Worm (Caenorhabditis elegans) whole organism, midembryonic: Measurements from ENCODE around the gene mes-1.

Experiments
- T22C8.4 ChIP-seq: fragments of 200-800 bp; sonication (Bioruptor generic); IDR thresholded peaks from 2 replicates; pipeline ENCODE4 v1.3.6; 2022; ENCODE audit warnings: missing genetic modification characterization, missing compliant biosample characterization
- cog-1 ChIP-seq: sonication (generic microtip); optimal IDR thresholded peaks from 2 replicates; lab custom pipeline; 2016; ENCODE audit warnings: missing genetic modification characterization, missing compliant biosample characterization
- flt-1 ChIP-seq: fragments of 200-800 bp; sonication (Bioruptor generic); IDR thresholded peaks from 2 replicates; pipeline ENCODE4 v1.3.6; 2022; ENCODE audit warnings: missing genetic modification characterization, missing compliant biosample characterization
- klf-2 ChIP-seq: fragments of 200-800 bp; sonication (Bioruptor generic); conservative IDR thresholded peaks from 2 replicates; pipeline ENCODE4 v1.3.6; 2022; ENCODE audit warnings: missing genetic modification reagents, missing genetic modification characterization, missing compliant biosample characterization
- med-1 ChIP-seq: sonication (generic microtip); optimal IDR thresholded peaks from 2 replicates; lab custom pipeline; 2017; ENCODE audit warnings: missing genetic modification characterization, mild to moderate bottlenecking, missing compliant biosample characterization, antibody characterized with exemption, missing genetic modification reagents; ENCODE audit not compliant: insufficient read depth
- ref-1 ChIP-seq: fragments of 200-800 bp; sonication (Bioruptor generic); conservative IDR thresholded peaks from 2 replicates; pipeline ENCODE4 v1.3.6; 2022; ENCODE audit warnings: missing genetic modification reagents, missing genetic modification characterization, missing compliant biosample characterization
- tab-1 ChIP-seq: fragments of 200-800 bp; sonication (Bioruptor generic); IDR thresholded peaks from 2 replicates; pipeline ENCODE4 v1.3.6; 2022; ENCODE audit warnings: missing genetic modification characterization, missing compliant biosample characterization
- ztf-23 ChIP-seq: fragments of 200-800 bp; sonication (Bioruptor generic); IDR thresholded peaks from 2 replicates; pipeline ENCODE4 v1.3.6; 2022; ENCODE audit warnings: missing genetic modification reagents, missing genetic modification characterization, missing compliant biosample characterization
- ztf-29 ChIP-seq: fragments of 200-800 bp; sonication (Bioruptor generic); IDR thresholded peaks from 2 replicates; pipeline ENCODE4 v1.3.6; 2022; ENCODE audit warnings: missing genetic modification reagents, missing genetic modification characterization, missing compliant biosample characterization

mes-1 gene

DNA sequence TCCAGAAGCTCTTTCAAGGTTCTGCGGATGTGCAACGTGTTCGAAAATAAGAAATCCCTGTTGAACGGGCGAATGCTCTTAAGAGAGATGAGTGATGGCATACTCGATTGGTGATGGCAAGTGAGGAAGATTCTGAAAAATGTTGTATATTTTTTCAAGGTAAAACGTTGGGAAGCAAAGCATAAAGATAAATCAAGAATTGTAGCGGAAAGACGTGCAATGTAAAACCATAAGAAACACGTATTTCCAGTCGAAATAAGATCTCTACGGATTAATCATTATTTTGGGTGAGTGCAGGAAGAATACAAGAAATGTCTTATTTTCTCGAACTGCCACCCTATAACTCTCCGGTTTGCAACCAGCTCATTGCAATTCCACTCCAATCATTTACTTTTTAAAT is 12.0 kb downstream of the mes-1 start, which contains the start of gene dot-1.2:
TSS of gene dot-1.2 (minus strand) at position 101 of the 400 bp plus-strand sequence.
- no peak for TF ChIP-seq T22C8.4
- TF ChIP-seq cog-1 (tag; lab: Kevin White, UChicago), result no peak
- no peak for TF ChIP-seq klf-2 (GFP tag; lab: Robert Waterston, UW)
- TF ChIP-seq med-1 (GFP tag; lab: Kevin White, UChicago), result no peak
- no peak for TF ChIP-seq ref-1 (GFP tag; lab: Robert Waterston, UW)
- no peak for TF ChIP-seq tab-1 (GFP tag; lab: Robert Waterston, UW)
- no peak for TF ChIP-seq ztf-29 (GFP tag; lab: Robert Waterston, UW)
- TF ChIP-seq flt-1 (GFP tag; lab: Robert Waterston, UW), result no peak
- no peak for TF ChIP-seq ztf-23 (GFP tag; lab: Robert Waterston, UW)

DNA sequence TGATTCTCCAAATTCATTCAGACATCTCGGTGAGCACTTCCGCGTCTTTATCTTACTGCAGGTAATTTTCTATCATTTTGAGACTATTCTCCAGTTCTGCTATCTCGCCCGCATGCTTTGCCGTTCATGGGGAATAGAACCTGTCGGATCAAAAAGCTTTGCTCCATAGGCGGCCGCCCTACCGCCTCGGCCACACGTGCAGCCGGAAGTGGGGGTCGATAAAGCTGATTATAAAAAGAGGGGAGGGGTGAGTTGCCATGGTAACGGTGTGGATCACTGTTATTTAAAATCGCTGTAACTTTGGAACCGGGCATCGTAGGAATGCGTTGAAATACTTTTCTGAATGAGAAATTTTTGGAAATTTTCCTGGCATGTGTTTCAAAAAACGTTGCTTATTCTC is 13.1 kb downstream of the mes-1 start:
- TF ChIP-seq klf-2 (GFP tag; lab: Robert Waterston, UW), result no peak
- no peak for TF ChIP-seq ref-1 (GFP tag; lab: Robert Waterston, UW)
- TF ChIP-seq flt-1 (GFP tag; lab: Robert Waterston, UW), result no peak
- no peak for TF ChIP-seq ztf-29 (GFP tag; lab: Robert Waterston, UW)
- TF ChIP-seq tab-1 (GFP tag; lab: Robert Waterston, UW), result no peak
- no peak for TF ChIP-seq med-1 (GFP tag; lab: Kevin White, UChicago)
- no peak for TF ChIP-seq cog-1 (tag; lab: Kevin White, UChicago)
- TF ChIP-seq T22C8.4, result no peak
- no peak for TF ChIP-seq ztf-23 (GFP tag; lab: Robert Waterston, UW)

DNA sequence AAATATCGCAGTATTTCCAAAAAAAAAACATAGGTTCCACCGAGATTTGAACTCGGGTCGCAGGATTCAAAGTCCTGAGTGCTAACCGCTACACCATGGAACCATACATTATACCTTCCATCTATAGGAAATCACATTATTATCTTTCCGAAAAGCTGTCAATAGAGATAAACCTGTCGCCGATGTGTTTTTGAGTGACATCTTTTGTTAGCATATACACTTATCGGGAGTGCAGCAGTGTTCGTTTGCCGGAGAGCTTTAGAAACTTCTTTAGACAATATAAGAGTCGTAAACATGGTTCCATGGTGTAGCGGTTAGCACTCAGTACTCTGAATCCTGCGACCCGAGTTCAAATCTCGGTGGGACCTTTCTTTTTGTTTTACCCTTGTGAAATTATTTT is 14.9 kb downstream of the mes-1 start:
- TF ChIP-seq flt-1 (GFP tag; lab: Robert Waterston, UW) (no peak), cog-1 (tag; lab: Kevin White, UChicago) (no peak), ref-1 (GFP tag; lab: Robert Waterston, UW) (no peak), tab-1 (GFP tag; lab: Robert Waterston, UW) (no peak), T22C8.4 (no peak), ztf-29 (GFP tag; lab: Robert Waterston, UW) (no peak)

DNA sequence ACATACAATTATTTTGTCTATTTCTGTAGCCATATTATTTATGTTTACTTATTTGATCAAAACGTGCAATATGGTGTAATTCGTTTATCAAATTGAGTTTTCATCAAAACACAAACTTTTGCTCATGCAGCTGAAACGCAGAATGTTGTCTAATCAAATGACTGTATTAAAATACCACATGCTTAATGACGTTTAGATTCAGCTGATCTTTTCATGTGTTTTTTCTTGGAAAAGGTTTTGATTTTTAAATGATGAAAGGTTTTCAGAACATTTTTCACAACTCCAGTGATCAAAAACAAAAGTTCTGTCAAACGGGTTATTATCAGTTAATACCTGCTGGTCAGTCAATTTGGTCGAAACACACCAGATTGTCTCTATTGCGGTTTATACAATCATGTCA is 18.0 kb downstream of the mes-1 start, which contains the start of gene Y62H9A.1:
TSS of gene Y62H9A.1 (plus strand) at position 282 of the 400 bp plus-strand sequence.
- TF ChIP-seq tab-1 (GFP tag; lab: Robert Waterston, UW), result no peak
- TF ChIP-seq med-1 (GFP tag; lab: Kevin White, UChicago), result no peak
- TF ChIP-seq ref-1 (GFP tag; lab: Robert Waterston, UW), result no peak
- TF ChIP-seq flt-1 (GFP tag; lab: Robert Waterston, UW), result no peak

DNA sequence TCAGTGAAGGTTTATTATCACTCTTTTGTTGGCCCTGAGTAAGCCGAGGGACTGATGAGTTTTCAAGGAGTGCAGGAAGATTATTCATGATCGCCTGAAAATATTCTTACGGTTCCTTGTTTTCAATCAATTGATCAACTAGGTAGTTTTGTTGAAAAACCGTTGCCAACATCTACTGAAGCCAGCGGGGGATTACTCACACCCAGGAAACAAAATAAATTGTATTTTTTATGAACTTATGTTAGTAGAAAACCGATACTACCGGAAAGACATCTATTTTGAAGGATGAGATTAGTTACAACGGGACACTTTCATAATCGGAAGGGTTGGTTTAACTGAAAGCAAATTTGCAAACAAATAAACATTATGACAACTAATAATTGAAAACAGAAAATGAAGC is 20.8 kb downstream of the mes-1 start, which contains the start of gene Y62H9A.2:
TSS of gene Y62H9A.2 (minus strand) at position 101 of the 400 bp plus-strand sequence.
- TF ChIP-seq T22C8.4 (no peak), ztf-29 (GFP tag; lab: Robert Waterston, UW) (no peak), klf-2 (GFP tag; lab: Robert Waterston, UW) (no peak), flt-1 (GFP tag; lab: Robert Waterston, UW) (no peak), cog-1 (tag; lab: Kevin White, UChicago) (no peak), ztf-23 (GFP tag; lab: Robert Waterston, UW) (no peak), ref-1 (GFP tag; lab: Robert Waterston, UW) (no peak), tab-1 (GFP tag; lab: Robert Waterston, UW) (no peak), med-1 (GFP tag; lab: Kevin White, UChicago) (no peak)

DNA sequence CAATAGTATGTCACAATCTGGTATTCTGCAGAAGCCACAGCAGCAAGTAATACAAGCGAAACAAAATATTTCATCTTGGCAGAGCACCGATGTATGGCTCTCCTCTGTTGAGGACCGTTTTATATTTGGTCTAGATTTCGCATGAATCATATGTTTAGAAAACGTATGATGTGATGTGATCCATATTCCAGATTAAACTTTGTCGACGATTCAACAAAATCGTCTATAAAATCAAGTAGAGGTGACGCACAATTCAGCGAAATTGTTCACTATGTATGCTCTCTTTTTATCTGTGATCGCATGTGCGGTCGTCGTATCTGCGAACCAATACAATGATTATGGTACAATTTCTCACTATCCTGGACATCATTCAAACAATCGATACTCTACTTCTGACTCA is 22.6 kb downstream of the mes-1 start, which contains the start of the genes Y62H9A.3 and Y62H9A.4:
TSS of gene Y62H9A.3 (minus strand) at position 101 of the 400 bp plus-strand sequence.
TSS of gene Y62H9A.4 (plus strand) at position 256 of the 400 bp plus-strand sequence.
- no peak for TF ChIP-seq tab-1 (GFP tag; lab: Robert Waterston, UW)
- TF ChIP-seq klf-2 (GFP tag; lab: Robert Waterston, UW), result no peak
- TF ChIP-seq T22C8.4, result no peak
- no peak for TF ChIP-seq med-1 (GFP tag; lab: Kevin White, UChicago)
- TF ChIP-seq ztf-23 (GFP tag; lab: Robert Waterston, UW), result no peak
- no peak for TF ChIP-seq flt-1 (GFP tag; lab: Robert Waterston, UW)

DNA sequence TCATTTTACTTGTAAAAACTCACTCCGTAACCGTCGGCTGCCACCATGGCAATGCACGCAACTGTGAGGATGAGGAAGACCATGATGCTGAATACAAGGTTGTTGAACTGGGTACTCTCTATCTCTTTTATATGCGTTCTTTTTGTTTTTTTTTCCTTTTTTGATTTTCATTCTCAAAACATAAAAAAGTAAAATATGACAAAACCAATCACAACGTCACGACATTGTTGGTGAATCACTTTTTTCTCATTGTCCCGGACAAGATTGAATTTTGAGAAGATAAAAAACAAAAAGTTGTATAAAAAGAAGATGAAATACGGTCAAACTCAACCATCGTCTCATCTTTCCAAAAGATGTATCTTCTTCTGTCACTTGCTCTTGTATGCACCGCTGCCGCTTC is 25.5 kb downstream of the mes-1 start, which contains the start of the genes Y62H9A.5 and ule-5:
TSS of gene Y62H9A.5 (minus strand) at position 101 of the 400 bp plus-strand sequence.
TSS of gene ule-5 (plus strand) at position 328 of the 400 bp plus-strand sequence.
- TF ChIP-seq tab-1 (GFP tag; lab: Robert Waterston, UW) (no peak), ztf-29 (GFP tag; lab: Robert Waterston, UW) (no peak), cog-1 (tag; lab: Kevin White, UChicago) (no peak), med-1 (GFP tag; lab: Kevin White, UChicago) (no peak), ref-1 (GFP tag; lab: Robert Waterston, UW) (no peak), flt-1 (GFP tag; lab: Robert Waterston, UW) (no peak), T22C8.4 (no peak), klf-2 (GFP tag; lab: Robert Waterston, UW) (no peak), ztf-23 (GFP tag; lab: Robert Waterston, UW) (no peak)

DNA sequence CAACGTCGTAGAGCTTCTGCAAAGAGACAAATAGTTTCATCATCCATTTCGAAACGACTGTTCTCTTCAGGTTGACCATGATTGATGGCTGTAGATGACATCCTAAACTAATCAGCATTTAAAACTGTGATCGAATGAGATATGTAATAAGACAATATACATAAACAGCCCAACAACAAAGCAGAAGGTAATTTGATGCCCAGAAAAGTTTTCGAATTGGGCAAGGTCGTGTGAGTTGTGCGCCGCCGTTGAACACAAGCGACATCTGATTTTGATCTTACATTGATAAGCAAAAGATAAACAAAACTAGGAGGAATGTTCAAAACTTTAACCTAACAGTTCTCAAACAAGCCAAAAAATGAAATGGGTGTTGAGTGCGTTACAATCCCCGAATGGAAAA is 28.3 kb downstream of the mes-1 start, which contains the start of gene Y62H9A.7:
TSS of gene Y62H9A.7 (minus strand) at position 101 of the 400 bp plus-strand sequence.
- TF ChIP-seq med-1 (GFP tag; lab: Kevin White, UChicago), result no peak
- TF ChIP-seq flt-1 (GFP tag; lab: Robert Waterston, UW), result no peak

DNA sequence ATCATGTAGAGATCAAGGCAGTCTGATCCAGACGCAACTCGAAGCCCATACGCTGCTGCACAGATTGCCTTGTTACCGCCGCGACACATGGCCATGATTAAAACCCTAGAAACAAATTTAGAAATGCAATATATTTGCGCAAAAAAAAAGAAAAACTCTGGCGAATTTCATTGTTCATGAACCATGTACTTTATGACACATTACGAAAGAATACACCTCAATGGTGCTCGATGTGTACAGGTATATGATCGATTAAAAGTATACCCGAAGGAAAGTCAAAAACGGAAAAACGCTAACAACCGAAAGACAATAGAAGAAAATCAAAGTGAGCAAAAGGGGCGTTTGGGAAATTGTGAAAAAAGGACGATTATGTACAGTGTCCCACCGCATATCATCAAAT is 35.0 kb downstream of the mes-1 start, which contains the start of gene Y62H9A.8:
TSS of gene Y62H9A.8 (minus strand) at position 101 of the 400 bp plus-strand sequence.
- no peak for TF ChIP-seq ztf-23 (GFP tag; lab: Robert Waterston, UW)
- TF ChIP-seq cog-1 (tag; lab: Kevin White, UChicago), result no peak
- TF ChIP-seq ref-1 (GFP tag; lab: Robert Waterston, UW), result no peak
